Fruit fly (Drosophila melanogaster): ENCODE results near the gene Xpac.
A peak's percentile ranks its signal among the peaks of the same experiment; 100 is the strongest.

Xpac gene

DNA sequence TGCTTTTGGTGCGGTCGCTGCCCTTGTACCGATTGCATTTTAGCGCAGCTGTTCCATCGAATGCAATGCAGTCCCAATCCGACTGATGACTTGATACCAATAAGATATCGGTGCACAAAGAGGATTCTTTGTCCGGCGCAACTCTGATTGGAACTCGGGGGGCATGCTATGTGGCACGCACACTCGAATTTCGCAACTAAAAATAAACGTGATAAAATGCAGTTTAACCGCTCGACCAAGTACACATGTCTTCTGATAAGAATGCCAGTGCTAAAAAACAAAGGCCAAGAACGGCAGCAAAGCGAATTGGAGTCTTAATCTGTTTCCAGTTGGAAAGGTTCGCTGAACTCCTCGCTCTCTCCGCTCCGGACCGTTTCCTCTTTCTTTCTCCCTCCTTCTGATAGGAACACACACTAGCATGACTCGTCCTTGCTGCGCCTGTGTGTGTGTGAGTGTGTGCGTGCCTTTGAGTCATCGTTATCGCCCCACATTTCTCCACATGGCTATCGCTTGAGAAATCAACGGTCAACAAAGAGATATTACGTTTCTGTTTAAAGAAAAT is 4.7 kb upstream of the Xpac start:
- TF ChIP-seq CG15479 (GFP tag; optimal IDR thresholded peaks at IDR 0.05) (peak; percentile 80), CG10147 (GFP tag; optimal IDR thresholded peaks at IDR 0.05) (no peak), ATbp (GFP tag; optimal IDR thresholded peaks at IDR 0.05) (no peak), CG1832 (GFP tag; optimal IDR thresholded peaks at IDR 0.05) (peak; percentile 43), zen (tag; optimal IDR thresholded peaks at IDR 0.05) (peak; percentile 56), insv (GFP tag; optimal IDR thresholded peaks at IDR 0.05) (peak; percentile 98 to 100), vvl (GFP tag; IDR thresholded peaks at IDR 0.05) (0 out of 2 replicates have a peak, but pooled peaks have one; percentile 14), ems (GFP tag; optimal IDR thresholded peaks at IDR 0.05) (no peak), D (optimal IDR thresholded peaks at IDR 0.05) (peak; percentile 86), D (GFP tag; optimal IDR thresholded peaks at IDR 0.05) (no peak), CG2202 (tag; optimal IDR thresholded peaks at IDR 0.05) (no peak), pros (GFP tag; optimal IDR thresholded peaks at IDR 0.05) (peak; percentile 43), pho (GFP tag; optimal IDR thresholded peaks at IDR 0.05) (no peak), CrebB (tag; optimal IDR thresholded peaks at IDR 0.05) (no peak), kni (GFP tag; optimal IDR thresholded peaks at IDR 0.05) (no peak), CG31388 (GFP tag; optimal IDR thresholded peaks at IDR 0.05) (no peak), Elba2 (GFP tag; optimal IDR thresholded peaks at IDR 0.05) (peak; percentile 90), dmrt99B (tag; optimal IDR thresholded peaks at IDR 0.05) (no peak), ac (GFP tag; optimal IDR thresholded peaks at IDR 0.05) (no peak), cg (GFP tag; optimal IDR thresholded peaks at IDR 0.05) (peak; percentile 53), CG12071 (GFP tag; optimal IDR thresholded peaks at IDR 0.05) (no peak), H2.0 (GFP tag; IDR thresholded peaks at IDR 0.05) (no peak), Pdp1 (GFP tag; optimal IDR thresholded peaks at IDR 0.05) (no peak), CG15514 (GFP tag; optimal IDR thresholded peaks at IDR 0.05) (peak; percentile 39), bsh (GFP tag; optimal IDR thresholded peaks at IDR 0.05) (no peak)

- TF ChIP-seq nom (GFP tag; optimal IDR thresholded peaks at IDR 0.05): peak; percentile 34
- no peak for TF ChIP-seq NFAT (GFP tag; IDR thresholded peaks at IDR 0.05)
- peak; percentile 12 for TF ChIP-seq exex (tag; optimal IDR thresholded peaks at IDR 0.05)
- peak; percentile 42; the same call in 1 of the 2 replicates for TF ChIP-seq Drgx (GFP tag; IDR thresholded peaks at IDR 0.05)
- no peak for TF ChIP-seq CG2678 (tag; optimal IDR thresholded peaks at IDR 0.05)
These were observed 4.1 kb upstream of the Xpac start for dm6 chrX:4108114-4108439.

DNA sequence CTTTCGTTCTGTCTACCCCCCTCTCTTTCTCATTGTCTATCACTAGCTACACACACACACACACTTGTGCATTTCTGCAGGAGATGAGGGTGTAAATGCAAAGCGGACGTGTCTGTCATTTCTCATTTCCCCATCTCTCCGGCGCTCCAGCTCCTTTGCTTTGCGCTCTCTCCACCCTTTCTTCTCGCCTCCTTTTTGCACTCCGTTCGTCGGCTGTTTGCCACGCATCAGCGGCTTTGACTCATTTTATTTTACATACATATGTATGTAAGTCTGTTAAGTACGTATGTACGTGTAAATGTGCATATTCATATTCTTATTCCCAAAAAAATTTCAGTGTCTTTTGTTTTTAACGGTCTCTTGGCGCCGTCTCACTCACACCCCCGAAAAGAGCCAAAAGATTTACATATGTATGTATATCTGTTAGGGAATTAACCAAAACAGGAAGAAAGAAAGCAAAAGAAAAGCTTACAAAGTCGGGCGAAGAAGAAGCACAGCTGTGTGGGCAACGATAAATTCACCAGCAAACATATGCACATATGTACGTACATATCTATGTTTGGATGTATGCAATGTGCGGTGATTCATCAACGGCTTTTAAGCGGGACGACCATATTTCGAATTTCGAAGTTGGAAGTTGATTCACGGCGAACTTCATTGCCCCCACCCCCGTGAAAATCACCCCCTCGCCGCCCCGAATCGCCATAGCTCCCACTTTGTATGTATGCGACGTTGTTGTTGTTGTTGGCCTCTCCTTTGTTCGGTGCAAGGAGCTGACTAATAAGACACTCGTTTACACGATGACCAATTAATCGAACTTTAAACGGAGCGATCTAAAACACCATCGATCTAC is 3.5 kb upstream of the Xpac start:
- no peak for TF ChIP-seq Nf-YB (GFP tag; optimal IDR thresholded peaks at IDR 0.05)
- TF ChIP-seq CG5245 (GFP tag; optimal IDR thresholded peaks at IDR 0.05): no peak
- TF ChIP-seq Nf-YA (GFP tag; IDR thresholded peaks at IDR 0.05): no peak
- peak; percentile 79 for TF ChIP-seq pros (GFP tag; optimal IDR thresholded peaks at IDR 0.05)
- TF ChIP-seq shn (GFP tag; optimal IDR thresholded peaks at IDR 0.05): no peak
- no peak for TF ChIP-seq CG1602 (GFP tag; optimal IDR thresholded peaks at IDR 0.05)
- TF ChIP-seq cg (GFP tag; optimal IDR thresholded peaks at IDR 0.05): peak; percentile 21
- no peak for TF ChIP-seq CG12659 (GFP tag; optimal IDR thresholded peaks at IDR 0.05)
- TF ChIP-seq CG17385 (GFP tag; optimal IDR thresholded peaks at IDR 0.05): peak; percentile 44
- no peak for TF ChIP-seq CG12219 (GFP tag; optimal IDR thresholded peaks at IDR 0.05)
- peak; percentile 65 for TF ChIP-seq psq (GFP tag; optimal IDR thresholded peaks at IDR 0.05)
- TF ChIP-seq CG12391 (tag; optimal IDR thresholded peaks at IDR 0.05): no peak
- peak; percentile 67 for TF ChIP-seq CG18011 (GFP tag; optimal IDR thresholded peaks at IDR 0.05)
- TF ChIP-seq ems (GFP tag; optimal IDR thresholded peaks at IDR 0.05): no peak
- TF ChIP-seq sqz (GFP tag; optimal IDR thresholded peaks at IDR 0.05): peak; percentile 0
- TF ChIP-seq CG2712 (tag; optimal IDR thresholded peaks at IDR 0.05): no peak
- TF ChIP-seq CG7963 (GFP tag; IDR thresholded peaks at IDR 0.05; ENCODE audit: partially characterized antibody): no peak
- TF ChIP-seq Sry-δ (GFP tag; optimal IDR thresholded peaks at IDR 0.05): no peak
- peak; percentile 67 for TF ChIP-seq crol (GFP tag; IDR thresholded peaks at IDR 0.05)

Measured in whole organism, embryonic.